Fruit fly (Drosophila melanogaster) whole organism, adult: ENCODE measurements around the gene Alp5.
A peak's percentile ranks its signal among the peaks of the same experiment; 100 is the strongest.

ENCODE experiments used
- CG33017 ChIP-seq: fragments of 200-800 bp; sonication (Bioruptor generic); optimal IDR thresholded peaks from 2 replicates; lab custom pipeline; 2018; ENCODE audit warnings: missing biosample characterization, mild to moderate bottlenecking, missing genetic modification characterization, moderate library complexity
- kay ChIP-seq: fragments of 200-800 bp; sonication (Bioruptor generic); peaks from one replicate; lab custom pipeline; 2016; ENCODE audit warnings: missing biosample characterization, missing genetic modification characterization, borderline replicate concordance

Alp5 gene

dm6 chr3R:20955932-20956636 lies 50.7 kb downstream of the Alp5 start:
- TF ChIP-seq kay = peak; percentile 36
- no peak for TF ChIP-seq CG33017 (tag; lab: Kevin White, UChicago)
